Worm (Caenorhabditis elegans) whole organism, young adult: ENCODE results near the gene hot-7.

ENCODE experiments used
- B0019.2 ChIP-seq: fragments of 200-800 bp; sonication (Bioruptor generic); conservative IDR thresholded peaks from 2 replicates; pipeline ENCODE4 v1.3.6; 2022; ENCODE audit warnings: missing genetic modification reagents, missing genetic modification characterization, missing compliant biosample characterization
- C17E4.6 ChIP-seq: fragments of 200-800 bp; sonication (Bioruptor generic); IDR thresholded peaks from 2 replicates; pipeline ENCODE4 v1.3.6; 2022; ENCODE audit warnings: missing genetic modification reagents, missing genetic modification characterization, missing compliant biosample characterization
- F10E7.11 ChIP-seq: sonication (generic microtip); optimal IDR thresholded peaks from 2 replicates; lab custom pipeline; 2017; ENCODE audit warnings: mild to moderate bottlenecking, missing genetic modification characterization, moderate library complexity, missing compliant biosample characterization
- F39B2.1 ChIP-seq: fragments of 200-800 bp; sonication (Bioruptor generic); IDR thresholded peaks from 2 replicates; pipeline ENCODE4 v1.3.6; 2022; ENCODE audit warnings: missing genetic modification reagents, missing genetic modification characterization, missing compliant biosample characterization
- F52B5.7 ChIP-seq: sonication (generic microtip); optimal IDR thresholded peaks from 2 replicates; lab custom pipeline; 2016; ENCODE audit warnings: mild to moderate bottlenecking, missing genetic modification characterization, missing compliant biosample characterization
- K11D2.4 ChIP-seq: fragments of 200-800 bp; sonication (Bioruptor generic); IDR thresholded peaks from 2 replicates; pipeline ENCODE4 v1.3.6; 2022; ENCODE audit warnings: missing genetic modification reagents, missing genetic modification characterization, missing compliant biosample characterization
- K12H6.12 ChIP-seq: fragments of 200-800 bp; sonication (Bioruptor generic); optimal IDR thresholded peaks from 2 replicates; lab custom pipeline; 2018; ENCODE audit warnings: mild to moderate bottlenecking, missing genetic modification characterization, missing compliant biosample characterization
- Y79H2A.3 ChIP-seq: fragments of 200-800 bp; sonication (Bioruptor generic); conservative IDR thresholded peaks from 2 replicates; pipeline ENCODE4 v1.3.6; 2022; ENCODE audit warnings: missing genetic modification reagents, missing genetic modification characterization, missing compliant biosample characterization
- akir-1 ChIP-seq: fragments of 200-800 bp; sonication (Bioruptor generic); optimal IDR thresholded peaks from 2 replicates; lab custom pipeline; 2018; ENCODE audit warnings: mild to moderate bottlenecking, missing genetic modification characterization, moderate library complexity, missing compliant biosample characterization
- atf-7 ChIP-seq: sonication (generic microtip); optimal IDR thresholded peaks from 2 replicates; lab custom pipeline; 2017; ENCODE audit warnings: mild to moderate bottlenecking, missing genetic modification characterization, missing compliant biosample characterization
- bed-2 ChIP-seq: fragments of 200-800 bp; sonication (Bioruptor generic); IDR thresholded peaks from 2 replicates; pipeline ENCODE4 v1.3.6; 2022; ENCODE audit warnings: missing genetic modification reagents, missing genetic modification characterization, missing compliant biosample characterization
- cebp-1 ChIP-seq, 2 experiments: fragments of 200-800 bp in 1 of 2; sonication (Bioruptor generic) in 1 of 2; sonication (generic microtip) in 1 of 2; IDR thresholded peaks in 1 of 2; optimal IDR thresholded peaks in 1 of 2; 2 replicates each; pipeline versions ENCODE4 v1.3.6 to Lab custom; 2017 to 2022; ENCODE audit warnings: missing compliant biosample characterization in 2 of 2, missing genetic modification characterization in 2 of 2, mild to moderate bottlenecking in 1 of 2, missing genetic modification reagents in 1 of 2, moderate library complexity in 1 of 2
- ceh-27 ChIP-seq: fragments of 200-800 bp; sonication (Bioruptor generic); optimal IDR thresholded peaks from 2 replicates; lab custom pipeline; 2018; ENCODE audit warnings: mild to moderate bottlenecking, missing genetic modification characterization, moderate library complexity, missing compliant biosample characterization
- ceh-58 ChIP-seq: fragments of 200-800 bp; sonication (Bioruptor generic); IDR thresholded peaks from 2 replicates; pipeline ENCODE4 v1.3.6; 2022; ENCODE audit warnings: missing genetic modification characterization, missing compliant biosample characterization
- chd-7 ChIP-seq: sonication (generic microtip); optimal IDR thresholded peaks from 2 replicates; lab custom pipeline; 2016; ENCODE audit warnings: mild to moderate bottlenecking, missing genetic modification characterization, moderate library complexity, missing compliant biosample characterization
- dpff-1 ChIP-seq: sonication (generic microtip); optimal IDR thresholded peaks from 2 replicates; lab custom pipeline; 2017; ENCODE audit warnings: mild to moderate bottlenecking, missing genetic modification characterization, missing compliant biosample characterization
- dpl-1 ChIP-seq: fragments of 150-350 bp; optimal IDR thresholded peaks from 2 replicates; lab custom pipeline; 2014; ENCODE audit warnings: missing biosample characterization, missing genetic modification reagents, missing genetic modification characterization
- egl-18 ChIP-seq: fragments of 200-800 bp; sonication (Bioruptor generic); IDR thresholded peaks from 2 replicates; pipeline ENCODE4 v1.3.6; 2022; ENCODE audit warnings: missing genetic modification reagents, missing genetic modification characterization, missing compliant biosample characterization
- egl-44 ChIP-seq: fragments of 200-800 bp; sonication (Bioruptor generic); IDR thresholded peaks from 2 replicates; pipeline ENCODE4 v1.3.6; 2022; ENCODE audit warnings: missing genetic modification reagents, missing genetic modification characterization, missing compliant biosample characterization
- ekl-4 ChIP-seq: fragments of 200-800 bp; sonication (Bioruptor generic); IDR thresholded peaks from 2 replicates; pipeline ENCODE4 v1.3.6; 2022; ENCODE audit warnings: missing genetic modification reagents, missing genetic modification characterization, missing compliant biosample characterization
- hmg-1.2 ChIP-seq: fragments of 200-800 bp; sonication (Bioruptor generic); IDR thresholded peaks from 2 replicates; pipeline ENCODE4 v1.3.6; 2022; ENCODE audit warnings: missing genetic modification reagents, missing genetic modification characterization, missing compliant biosample characterization
- lin-26 ChIP-seq: fragments of 200-800 bp; sonication (Bioruptor generic); IDR thresholded peaks from 2 replicates; pipeline ENCODE4 v1.3.6; 2022; ENCODE audit warnings: missing genetic modification reagents, missing genetic modification characterization, missing compliant biosample characterization
- lin-35 ChIP-seq, 3 experiments: fragments of 150-350 bp in 2 of 3; sonication (generic microtip) in 1 of 3; optimal IDR thresholded peaks; 2 replicates each; lab custom pipeline; 2014 to 2018; ENCODE audit warnings: missing biosample characterization in 3 of 3, missing genetic modification characterization in 3 of 3, missing genetic modification reagents in 3 of 3
- lir-1 ChIP-seq: fragments of 200-800 bp; sonication (Bioruptor generic); conservative IDR thresholded peaks from 2 replicates; pipeline ENCODE4 v1.3.6; 2022; ENCODE audit warnings: missing genetic modification reagents, missing genetic modification characterization, missing compliant biosample characterization
- lsl-1 ChIP-seq: fragments of 200-800 bp; sonication (Bioruptor generic); optimal IDR thresholded peaks from 2 replicates; lab custom pipeline; 2018; ENCODE audit warnings: mild to moderate bottlenecking, missing genetic modification characterization, moderate library complexity, missing compliant biosample characterization
- lsy-27 ChIP-seq: sonication (generic microtip); optimal IDR thresholded peaks from 2 replicates; lab custom pipeline; 2017; ENCODE audit warnings: missing genetic modification characterization, mild to moderate bottlenecking, missing compliant biosample characterization, antibody characterized with exemption, missing genotype, borderline replicate concordance; ENCODE audit not compliant: insufficient read depth
- madf-6 ChIP-seq: fragments of 200-800 bp; sonication (Bioruptor generic); IDR thresholded peaks from 2 replicates; pipeline ENCODE4 v1.3.6; 2022; ENCODE audit warnings: missing genetic modification reagents, missing genetic modification characterization, missing compliant biosample characterization
- mcd-1 ChIP-seq: fragments of 200-800 bp; sonication (Bioruptor generic); IDR thresholded peaks from 2 replicates; pipeline ENCODE4 v1.3.6; 2022; ENCODE audit warnings: missing genetic modification reagents, missing genetic modification characterization, missing compliant biosample characterization
- mxl-1 ChIP-seq: sonication (generic microtip); optimal IDR thresholded peaks from 2 replicates; lab custom pipeline; 2016; ENCODE audit warnings: missing genetic modification characterization, missing compliant biosample characterization
- nfya-1 ChIP-seq: sonication (generic microtip); optimal IDR thresholded peaks from 2 replicates; lab custom pipeline; 2017; ENCODE audit warnings: antibody characterized with exemption, missing compliant biosample characterization, missing genetic modification characterization, borderline replicate concordance; ENCODE audit not compliant: insufficient read depth
- nhr-27 ChIP-seq: fragments of 200-800 bp; sonication (Bioruptor generic); optimal IDR thresholded peaks from 2 replicates; lab custom pipeline; 2018; ENCODE audit warnings: mild to moderate bottlenecking, missing genetic modification characterization, moderate library complexity, missing compliant biosample characterization
- pbrm-1 ChIP-seq: fragments of 200-800 bp; sonication (Bioruptor generic); IDR thresholded peaks from 2 replicates; pipeline ENCODE4 v1.3.6; 2022; ENCODE audit warnings: missing genetic modification reagents, missing genetic modification characterization, missing compliant biosample characterization
- rec-8 ChIP-seq, 2 experiments: sonication (generic microtip); optimal IDR thresholded peaks; 2 replicates each; lab custom pipeline; 2016; ENCODE audit warnings: mild to moderate bottlenecking in 2 of 2, missing genetic modification characterization in 2 of 2, missing genetic modification reagents in 2 of 2, missing genotype in 2 of 2, missing biosample characterization in 1 of 2, missing compliant biosample characterization in 1 of 2, moderate library complexity in 1 of 2
- repo-1 ChIP-seq: sonication (generic microtip); optimal IDR thresholded peaks from 2 replicates; lab custom pipeline; 2017; ENCODE audit warnings: mild to moderate bottlenecking, missing genetic modification characterization, missing compliant biosample characterization
- snpc-1.1 ChIP-seq: sonication (generic microtip); optimal IDR thresholded peaks from 2 replicates; lab custom pipeline; 2017; ENCODE audit warnings: missing genetic modification characterization, mild to moderate bottlenecking, missing compliant biosample characterization, antibody characterized with exemption, moderate library complexity, missing genotype, missing genetic modification reagents; ENCODE audit not compliant: insufficient read depth
- snpc-3.4 ChIP-seq: sonication (generic microtip); optimal IDR thresholded peaks from 2 replicates; lab custom pipeline; 2017; ENCODE audit warnings: missing genetic modification characterization, mild to moderate bottlenecking, missing compliant biosample characterization, antibody characterized with exemption, moderate library complexity, missing genotype, missing genetic modification reagents
- sptf-2 ChIP-seq: fragments of 200-800 bp; sonication (Bioruptor generic); optimal IDR thresholded peaks from 2 replicates; lab custom pipeline; 2018; ENCODE audit warnings: mild to moderate bottlenecking, missing genetic modification characterization, missing compliant biosample characterization
- zfh-2 ChIP-seq: fragments of 200-800 bp; sonication (Bioruptor generic); conservative IDR thresholded peaks from 2 replicates; pipeline ENCODE4 v1.3.6; 2022; ENCODE audit warnings: missing genetic modification reagents, missing genetic modification characterization, missing compliant biosample characterization
- ztf-3 ChIP-seq: fragments of 200-800 bp; sonication (Bioruptor generic); optimal IDR thresholded peaks from 2 replicates; lab custom pipeline; 2018; ENCODE audit warnings: mild to moderate bottlenecking, missing genetic modification characterization, missing compliant biosample characterization

hot-7 gene

ce11 chrII:14175099-14175498 lies 36.1 kb upstream of the hot-7 start, which contains the start of gene Y48B6A.5:
Gene Y48B6A.5, minus strand, starts transcription at chrII:14175199.
- TF ChIP-seq rec-8 (tag; optimal IDR thresholded peaks at IDR 0.05; lab: Kevin White, UChicago), result no peak
- TF ChIP-seq nfya-1 (tag; lab: Kevin White, UChicago), result no peak
- no peak for TF ChIP-seq F52B5.7 (tag; lab: Kevin White, UChicago)
- TF ChIP-seq madf-6, result no peak
- no peak for TF ChIP-seq atf-7 (tag; lab: Kevin White, UChicago)
- no peak for TF ChIP-seq egl-44
- no peak for TF ChIP-seq dpff-1 (tag; lab: Kevin White, UChicago)
- TF ChIP-seq ceh-58 (GFP tag; lab: Robert Waterston, UW), result no peak
- TF ChIP-seq repo-1 (tag; lab: Kevin White, UChicago), result no peak
- no peak for TF ChIP-seq lir-1
- TF ChIP-seq K11D2.4, result no peak
- TF ChIP-seq snpc-1.1 (tag; lab: Kevin White, UChicago), result no peak
- no peak for TF ChIP-seq ekl-4 (GFP tag; lab: Robert Waterston, UW)
- no peak for TF ChIP-seq snpc-3.4

- no peak for TF ChIP-seq bed-2
- TF ChIP-seq zfh-2 (GFP tag; lab: Robert Waterston, UW), result peak; percentile 50; the same call in 1 of the 2 replicates
These were observed 34.6 kb upstream of the hot-7 start for ce11 chrII:14176642-14177041.

ce11 chrII:14178233-14178969 lies 32.8 kb upstream of the hot-7 start, which contains the start of gene efhd-1:
Gene efhd-1, plus strand, starts transcription at chrII:14178814.
- TF ChIP-seq cebp-1 (GFP tag; IDR thresholded peaks at IDR 0.05; lab: Robert Waterston, UW) (no peak), cebp-1 (tag; optimal IDR thresholded peaks at IDR 0.05; lab: Kevin White, UChicago) (peak; percentile 91), egl-18 (GFP tag; lab: Robert Waterston, UW) (no peak)

- TF ChIP-seq chd-7 (tag; lab: Kevin White, UChicago) (no peak), atf-7 (tag; lab: Kevin White, UChicago) (peak; percentile 6), lsy-27 (tag; lab: Kevin White, UChicago) (no peak), mcd-1 (no peak)
These were observed 24.3 kb upstream of the hot-7 start for ce11 chrII:14186937-14187336.

ce11 chrII:14187456-14187855 lies 23.8 kb upstream of the hot-7 start:
- no peak for TF ChIP-seq sptf-2 (GFP tag; lab: Kevin White, UChicago)
- TF ChIP-seq akir-1 (GFP tag; lab: Kevin White, UChicago), result no peak
- TF ChIP-seq F39B2.1, result no peak
- TF ChIP-seq ztf-3 (GFP tag; lab: Kevin White, UChicago), result no peak
- no peak for TF ChIP-seq lin-35 (GFP tag; optimal IDR thresholded peaks at IDR 0.05; lab: Kevin White, UChicago)
- TF ChIP-seq B0019.2 (GFP tag; lab: Robert Waterston, UW), result no peak
- TF ChIP-seq hmg-1.2 (GFP tag; lab: Robert Waterston, UW), result no peak
- TF ChIP-seq ceh-27 (GFP tag; lab: Kevin White, UChicago), result no peak
- TF ChIP-seq lsl-1 (GFP tag; lab: Kevin White, UChicago), result no peak
- no peak for TF ChIP-seq F10E7.11
- no peak for TF ChIP-seq C17E4.6 (GFP tag; lab: Robert Waterston, UW)
- TF ChIP-seq dpl-1 (GFP tag; lab: Kevin White, UChicago), result no peak
- no peak for TF ChIP-seq K12H6.12
- no peak for TF ChIP-seq lin-26
- TF ChIP-seq nhr-27 (tag; lab: Kevin White, UChicago), result no peak
- no peak for TF ChIP-seq pbrm-1 (GFP tag; lab: Robert Waterston, UW)
- no peak for TF ChIP-seq mxl-1 (tag; lab: Kevin White, UChicago)
- TF ChIP-seq Y79H2A.3, result no peak
